Worm (Caenorhabditis elegans): ENCODE measurements around the gene T22D1.3.

The T22D1.3 gene

DNA sequence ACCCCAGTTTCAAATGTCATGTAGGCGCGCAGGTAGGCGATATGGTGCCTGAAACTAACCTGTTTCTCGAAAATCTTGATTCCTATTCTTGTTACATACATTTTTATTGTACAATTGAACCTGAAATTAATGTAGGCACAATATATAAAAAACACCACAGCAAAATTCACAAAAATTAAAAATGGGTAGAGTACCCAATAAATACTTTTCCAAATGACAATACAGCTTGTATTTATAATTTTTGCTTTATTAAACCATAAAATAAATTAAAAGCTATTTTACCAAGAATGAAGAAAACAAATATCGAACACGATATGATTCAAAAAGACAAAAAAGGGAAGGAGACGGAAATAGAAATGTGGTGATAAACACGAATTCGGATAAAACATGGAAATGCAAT, 30.0 kb upstream of the T22D1.3 start, which contains the start of gene tre-2:
Gene tre-2, minus strand, starts transcription at position 101 of the 400 bp plus-strand sequence.
- TF ChIP-seq crh-2 (tag; optimal IDR thresholded peaks at IDR 0.05) = no peak
- no peak for TF ChIP-seq ztf-11 (tag; optimal IDR thresholded peaks at IDR 0.05)
- TF ChIP-seq egl-27 (tag; optimal IDR thresholded peaks at IDR 0.05) = no peak
- no peak for TF ChIP-seq mbf-1 (tag; optimal IDR thresholded peaks at IDR 0.05)
- no peak for TF ChIP-seq ceh-82 (tag; optimal IDR thresholded peaks at IDR 0.05)
- TF ChIP-seq aly-2 (tag; optimal IDR thresholded peaks at IDR 0.05) = no peak
- TF ChIP-seq nhr-6 (tag; optimal IDR thresholded peaks at IDR 0.05) = no peak
- no peak for TF ChIP-seq snpc-4 (tag; optimal IDR thresholded peaks at IDR 0.05)
- TF ChIP-seq zag-1 (tag; optimal IDR thresholded peaks at IDR 0.05) = no peak
- no peak for TF ChIP-seq nhr-129 (tag; optimal IDR thresholded peaks at IDR 0.05)
- no peak for TF ChIP-seq nhr-10 (tag; optimal IDR thresholded peaks at IDR 0.05)
- TF ChIP-seq sem-4 (tag; optimal IDR thresholded peaks at IDR 0.05) = no peak
- no peak for TF ChIP-seq nhr-11 (tag; optimal IDR thresholded peaks at IDR 0.05)
- no peak for TF ChIP-seq unc-62 (GFP tag; optimal IDR thresholded peaks at IDR 0.05)
- no peak for TF ChIP-seq dmd-4 (tag; optimal IDR thresholded peaks at IDR 0.05)
- no peak for TF ChIP-seq nhr-21 (tag; optimal IDR thresholded peaks at IDR 0.05)

DNA sequence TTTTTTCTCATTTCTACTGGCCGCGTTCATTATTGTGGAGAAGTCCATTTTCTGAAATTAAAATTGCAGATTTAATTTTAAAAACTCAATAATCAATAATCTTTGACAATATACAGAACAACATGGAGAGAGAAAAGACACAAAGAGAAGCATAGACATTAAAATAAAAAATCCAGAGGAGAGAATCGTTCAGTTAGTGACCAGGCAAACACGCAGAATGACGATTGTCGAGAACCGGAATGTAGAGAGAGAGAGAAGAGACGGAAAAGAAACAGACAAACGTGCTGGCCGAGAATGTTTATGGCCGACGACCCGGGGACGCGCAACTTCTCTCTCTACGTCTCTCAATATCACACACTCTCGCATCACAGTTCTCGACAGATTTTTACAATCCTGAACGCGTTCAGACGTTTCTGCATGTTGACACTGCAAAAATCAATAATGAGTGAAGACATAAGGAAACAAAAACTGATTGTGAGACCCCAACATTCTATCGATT, 25.7 kb upstream of the T22D1.3 start, which contains the start of the genes T05A12.3 and T05A12.4:
Gene T05A12.3, minus strand, starts transcription at position 51 of the 499 bp plus-strand sequence.
Gene T05A12.4, plus strand, starts transcription at position 348 of the 499 bp plus-strand sequence.
- TF ChIP-seq nhr-6 (tag; optimal IDR thresholded peaks at IDR 0.05) (no peak), mab-5 (tag; optimal IDR thresholded peaks at IDR 0.05) (no peak), sem-4 (tag; optimal IDR thresholded peaks at IDR 0.05) (peak; percentile 19), unc-62 (GFP tag; optimal IDR thresholded peaks at IDR 0.05) (no peak), nhr-77 (tag; optimal IDR thresholded peaks at IDR 0.05) (no peak), blmp-1 (tag; optimal IDR thresholded peaks at IDR 0.05; ENCODE audit: insufficient read depth) (peak; percentile 30), nhr-25 (tag; optimal IDR thresholded peaks at IDR 0.05) (no peak), C34F6.9 (tag; optimal IDR thresholded peaks at IDR 0.05) (peak; percentile 73), gmeb-1 (tag; optimal IDR thresholded peaks at IDR 0.05) (peak; percentile 4), sma-3 (GFP tag; optimal IDR thresholded peaks at IDR 0.05) (peak; percentile 7)

DNA sequence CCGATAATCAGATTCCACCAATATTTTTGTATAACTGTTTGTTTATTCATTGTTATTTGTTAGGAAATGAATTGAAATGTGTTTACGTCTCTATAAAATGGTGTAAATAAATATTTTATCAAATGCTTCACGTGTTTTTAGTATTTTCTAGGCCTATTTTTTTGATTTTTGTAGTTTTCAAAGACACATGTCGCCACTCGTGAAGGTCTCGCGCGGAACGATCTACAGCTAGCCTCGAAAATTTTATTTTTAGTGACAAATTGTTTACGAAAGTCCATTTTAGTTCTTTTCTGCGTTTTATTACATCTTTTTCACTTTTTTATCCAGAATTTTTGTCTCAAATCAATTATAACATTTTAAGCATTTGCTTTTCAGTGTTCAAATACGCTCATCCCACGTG, 9.8 kb upstream of the T22D1.3 start, which contains the start of gene T22D1.5:
Gene T22D1.5, plus strand, starts transcription at position 376 of the 400 bp plus-strand sequence.
- TF ChIP-seq nhr-12 (tag; optimal IDR thresholded peaks at IDR 0.05) (no peak), sma-3 (GFP tag; optimal IDR thresholded peaks at IDR 0.05) (no peak)

DNA sequence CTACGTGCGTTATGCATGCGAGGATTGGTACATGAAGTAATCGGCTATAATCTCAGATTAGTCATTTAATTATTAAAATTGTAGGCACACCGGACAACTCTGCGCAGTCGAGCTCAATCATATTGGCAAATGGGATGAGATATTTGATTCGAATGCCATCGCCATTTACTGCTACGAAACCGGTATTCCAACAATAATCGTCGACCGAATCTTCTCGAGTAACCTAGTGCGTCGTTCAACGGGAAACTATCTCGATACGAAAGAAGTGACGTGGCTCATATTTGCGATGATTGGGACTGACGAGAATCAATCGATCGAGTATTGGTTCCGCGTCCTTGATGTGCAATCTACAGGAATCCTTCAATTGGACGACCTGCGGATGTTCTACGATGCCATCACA, 8.7 kb upstream of the T22D1.3 start:
- TF ChIP-seq ztf-11 (tag; optimal IDR thresholded peaks at IDR 0.05) (no peak), lin-13 (GFP tag; optimal IDR thresholded peaks at IDR 0.05) (no peak), ceh-82 (tag; optimal IDR thresholded peaks at IDR 0.05) (no peak), sma-3 (GFP tag; optimal IDR thresholded peaks at IDR 0.05) (no peak), ztf-4 (tag; optimal IDR thresholded peaks at IDR 0.05) (no peak), fos-1 (tag; optimal IDR thresholded peaks at IDR 0.05) (no peak), aly-2 (tag; optimal IDR thresholded peaks at IDR 0.05) (no peak), unc-55 (GFP tag; optimal IDR thresholded peaks at IDR 0.05) (no peak), lin-39 (tag; optimal IDR thresholded peaks at IDR 0.05) (no peak), nhr-77 (tag; optimal IDR thresholded peaks at IDR 0.05) (no peak), snpc-4 (tag; optimal IDR thresholded peaks at IDR 0.05) (no peak), nhr-129 (tag; optimal IDR thresholded peaks at IDR 0.05) (no peak), ztf-1 (GFP tag; conservative IDR thresholded peaks at IDR 0.05) (no peak), sem-4 (tag; optimal IDR thresholded peaks at IDR 0.05) (no peak), nhr-6 (tag; optimal IDR thresholded peaks at IDR 0.05) (no peak), nhr-10 (tag; optimal IDR thresholded peaks at IDR 0.05) (no peak)

ce11 chrIV:6905428-6905827, 7.9 kb upstream of the T22D1.3 start:
- TF ChIP-seq mdl-1 (tag; optimal IDR thresholded peaks at IDR 0.05) (no peak), crh-2 (tag; optimal IDR thresholded peaks at IDR 0.05) (no peak), fos-1 (tag; optimal IDR thresholded peaks at IDR 0.05) (no peak), nhr-77 (tag; optimal IDR thresholded peaks at IDR 0.05) (no peak)

DNA sequence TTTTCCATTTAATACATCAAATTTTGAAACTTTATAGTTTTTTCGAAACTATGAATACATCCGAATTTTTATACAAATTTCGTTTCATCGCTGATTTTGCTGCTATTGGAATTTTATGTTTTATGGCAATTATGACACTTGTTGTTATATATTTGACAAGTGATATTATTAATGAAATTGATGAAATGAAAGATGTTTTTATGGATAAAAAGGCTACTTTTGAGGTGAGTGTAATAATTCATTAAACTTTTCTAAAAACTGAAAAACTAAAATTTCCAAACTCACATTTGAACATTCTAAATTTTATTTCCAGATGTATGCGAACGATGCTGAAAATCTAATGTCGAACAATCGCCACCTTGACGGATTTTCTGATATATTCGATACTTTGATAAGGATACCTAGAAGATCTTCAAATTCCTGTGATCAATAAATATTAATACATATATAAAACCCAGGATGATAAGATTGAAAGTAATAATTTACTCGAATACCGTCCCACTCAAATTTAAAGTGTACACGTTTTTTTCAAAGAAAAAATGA, 7.3 kb upstream of the T22D1.3 start, which contains the start of the genes T22D1.17 and T22D1.8:
Gene T22D1.17, plus strand, starts transcription at position 51 of the 543 bp plus-strand sequence.
Gene T22D1.8, minus strand, starts transcription at position 402 of the 543 bp plus-strand sequence.
- TF ChIP-seq nhr-25 (tag; optimal IDR thresholded peaks at IDR 0.05) (peak; percentile 62), snpc-4 (tag; optimal IDR thresholded peaks at IDR 0.05) (no peak), nhr-21 (tag; optimal IDR thresholded peaks at IDR 0.05) (peak; percentile 2), fos-1 (tag; optimal IDR thresholded peaks at IDR 0.05) (no peak)
